Worm (Caenorhabditis elegans): Measurements from ENCODE around the gene C09E7.7.

Gene C09E7.7

DNA sequence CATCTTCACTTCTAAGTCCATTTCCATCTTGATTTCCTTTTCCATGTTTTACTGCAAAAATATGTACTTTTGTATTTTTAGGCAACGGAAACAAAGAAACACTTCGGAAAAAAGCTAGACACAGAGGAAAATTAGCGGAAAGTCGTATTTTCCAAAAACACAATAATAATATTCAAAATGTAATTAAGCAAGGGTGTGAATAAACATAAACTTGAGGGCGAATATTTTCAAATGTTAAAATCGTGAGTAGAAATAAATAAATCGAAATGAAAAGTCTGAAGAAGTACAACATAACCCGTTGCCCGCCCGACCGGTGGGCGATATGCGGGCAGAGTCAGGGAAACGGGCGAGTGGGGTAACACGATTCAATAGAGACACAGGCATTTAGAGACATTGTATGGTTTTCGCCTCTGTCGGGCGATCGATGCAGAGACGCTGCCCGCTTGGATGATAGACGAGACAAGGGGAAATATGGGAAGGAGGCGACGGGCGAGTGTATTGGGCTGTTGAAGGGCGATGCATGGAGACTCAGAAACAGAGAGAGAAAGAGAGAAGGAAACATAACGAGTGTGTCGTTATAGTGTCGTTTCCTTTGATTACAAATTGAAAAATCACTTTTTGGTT lies 14.0 kb downstream of the C09E7.7 start, which contains the start of gene C09E7.4:
TSS of gene C09E7.4 (minus strand) at position 51 of the 624 bp plus-strand sequence.
- peak; percentile 22 for TF ChIP-seq lin-11 (tag; optimal IDR thresholded peaks at IDR 0.05)
- TF ChIP-seq gmeb-1 (tag; optimal IDR thresholded peaks at IDR 0.05), result no peak
- TF ChIP-seq unc-55 (GFP tag; optimal IDR thresholded peaks at IDR 0.05), result peak; percentile 53
- no peak for TF ChIP-seq nhr-10 (tag; optimal IDR thresholded peaks at IDR 0.05)
- TF ChIP-seq blmp-1 (tag; optimal IDR thresholded peaks at IDR 0.05; ENCODE audit: insufficient read depth), result no peak
- TF ChIP-seq nhr-77 (tag; optimal IDR thresholded peaks at IDR 0.05), result no peak
- peak; percentile 20 for TF ChIP-seq crh-2 (tag; optimal IDR thresholded peaks at IDR 0.05)
- no peak for TF ChIP-seq unc-62 (GFP tag; optimal IDR thresholded peaks at IDR 0.05)
- no peak for TF ChIP-seq ama-1 (optimal IDR thresholded peaks at IDR 0.05)
- TF ChIP-seq lin-13 (GFP tag; optimal IDR thresholded peaks at IDR 0.05), result no peak
- no peak for TF ChIP-seq skn-1 (tag; optimal IDR thresholded peaks at IDR 0.05)
- TF ChIP-seq ztf-4 (tag; optimal IDR thresholded peaks at IDR 0.05), result no peak
- no peak for TF ChIP-seq elt-1 (tag; optimal IDR thresholded peaks at IDR 0.05)
- peak; percentile 66 for TF ChIP-seq nhr-129 (tag; optimal IDR thresholded peaks at IDR 0.05)
- TF ChIP-seq ztf-1 (GFP tag; conservative IDR thresholded peaks at IDR 0.05), result no peak
- TF ChIP-seq sma-3 (GFP tag; optimal IDR thresholded peaks at IDR 0.05), result no peak
- TF ChIP-seq snpc-4 (tag; optimal IDR thresholded peaks at IDR 0.05), result no peak
- TF ChIP-seq nhr-25 (tag; optimal IDR thresholded peaks at IDR 0.05), result no peak
- TF ChIP-seq F13H6.1 (tag; optimal IDR thresholded peaks at IDR 0.05), result peak; percentile 45
- peak; percentile 51 for TF ChIP-seq C34F6.9 (tag; optimal IDR thresholded peaks at IDR 0.05)
- TF ChIP-seq sem-4 (tag; optimal IDR thresholded peaks at IDR 0.05), result peak; percentile 48

ce11 chrIII:6532647-6533046 lies 18.4 kb downstream of the C09E7.7 start, which contains the start of gene srxa-5:
srxa-5 (plus strand) TSS chrIII:6532947.
- TF ChIP-seq nhr-6 (tag; optimal IDR thresholded peaks at IDR 0.05) (no peak), skn-1 (tag; optimal IDR thresholded peaks at IDR 0.05) (no peak), elt-1 (tag; optimal IDR thresholded peaks at IDR 0.05) (no peak), sma-9 (GFP tag; optimal IDR thresholded peaks at IDR 0.05) (no peak), sma-9 (tag; optimal IDR thresholded peaks at IDR 0.05) (no peak), gmeb-1 (tag; optimal IDR thresholded peaks at IDR 0.05) (no peak), mbf-1 (tag; optimal IDR thresholded peaks at IDR 0.05) (no peak), ZK546.5 (tag; optimal IDR thresholded peaks at IDR 0.05) (no peak), fos-1 (tag; optimal IDR thresholded peaks at IDR 0.05) (no peak), C34F6.9 (tag; optimal IDR thresholded peaks at IDR 0.05) (no peak), nhr-77 (tag; optimal IDR thresholded peaks at IDR 0.05) (no peak), mab-5 (tag; optimal IDR thresholded peaks at IDR 0.05) (no peak), F13H6.1 (tag; optimal IDR thresholded peaks at IDR 0.05) (no peak), R02D3.7 (tag; optimal IDR thresholded peaks at IDR 0.05) (no peak), mdl-1 (tag; optimal IDR thresholded peaks at IDR 0.05) (no peak), ceh-16 (tag; optimal IDR thresholded peaks at IDR 0.05) (no peak)

DNA sequence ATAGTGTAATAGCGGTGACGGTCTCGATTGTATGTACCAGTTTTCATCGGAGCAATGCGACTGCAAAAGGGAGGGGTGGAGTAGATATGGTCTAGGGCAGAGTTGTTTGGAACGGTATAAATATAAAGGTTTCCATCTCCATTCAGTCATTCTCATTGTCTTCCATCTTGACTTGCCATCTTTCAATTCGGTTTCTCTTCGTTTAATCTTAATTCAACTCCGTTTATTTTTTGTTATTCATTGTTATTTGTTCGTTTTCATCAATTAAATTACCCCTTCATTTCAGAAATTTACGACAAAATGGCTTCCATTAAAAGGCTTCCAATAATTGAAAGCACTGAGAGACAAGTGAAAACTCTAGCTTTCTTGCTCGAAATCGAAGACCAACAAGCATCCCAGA lies 19.9 kb downstream of the C09E7.7 start, which contains the start of gene C09E7.11:
TSS of gene C09E7.11 (plus strand) at position 301 of the 400 bp plus-strand sequence.
- TF ChIP-seq ztf-1 (GFP tag; conservative IDR thresholded peaks at IDR 0.05), result no peak

DNA sequence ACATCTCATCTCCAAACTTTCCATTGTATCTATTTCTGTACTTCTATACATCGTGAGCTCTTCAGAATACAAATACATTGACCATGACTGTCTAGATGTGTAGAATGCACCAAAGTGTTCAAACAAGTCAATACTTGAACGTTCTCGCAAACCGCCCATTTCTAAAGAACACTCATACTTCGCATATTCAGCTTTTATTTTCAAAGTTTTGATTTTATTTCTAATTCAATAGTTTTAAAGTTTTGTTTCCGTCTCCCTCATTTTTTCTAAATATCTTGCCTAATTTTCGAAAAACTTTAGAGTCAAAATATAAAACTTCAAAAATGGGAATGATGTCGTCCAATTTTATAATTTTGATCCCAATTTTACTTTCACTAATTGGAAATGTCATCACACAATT lies 23.1 kb downstream of the C09E7.7 start, which contains the start of gene pqn-10:
TSS of gene pqn-10 (plus strand) at position 301 of the 400 bp plus-strand sequence.
- no peak for TF ChIP-seq snpc-4 (tag; optimal IDR thresholded peaks at IDR 0.05)
- TF ChIP-seq F13H6.1 (tag; optimal IDR thresholded peaks at IDR 0.05), result no peak
- TF ChIP-seq nhr-21 (tag; optimal IDR thresholded peaks at IDR 0.05), result no peak
- TF ChIP-seq mdl-1 (tag; optimal IDR thresholded peaks at IDR 0.05), result no peak
- TF ChIP-seq ama-1 (optimal IDR thresholded peaks at IDR 0.05), result no peak
- no peak for TF ChIP-seq gmeb-1 (tag; optimal IDR thresholded peaks at IDR 0.05)

DNA sequence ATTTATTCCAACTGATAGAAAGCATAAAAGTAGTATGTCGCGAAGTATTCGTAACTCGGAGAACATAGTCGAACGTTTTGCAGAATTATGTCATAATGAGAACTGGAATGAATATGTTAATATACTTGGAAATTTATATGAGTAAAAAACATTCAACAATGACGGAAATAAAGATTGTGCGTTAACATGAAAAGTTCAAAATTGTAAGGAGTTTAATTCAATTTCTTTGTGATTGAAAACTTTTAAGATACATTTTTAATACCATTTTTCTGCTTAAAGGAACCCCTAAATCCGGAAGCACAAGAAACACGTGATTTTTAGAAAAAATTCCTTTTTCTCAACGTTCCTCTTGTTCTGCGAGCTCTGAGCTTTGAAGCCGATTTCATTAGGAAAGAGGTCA lies 25.5 kb downstream of the C09E7.7 start, which contains the start of gene oig-1:
TSS of gene oig-1 (minus strand) at position 101 of the 400 bp plus-strand sequence.
- TF ChIP-seq dmd-4 (tag; optimal IDR thresholded peaks at IDR 0.05) (no peak), lin-11 (tag; optimal IDR thresholded peaks at IDR 0.05) (no peak), mdl-1 (tag; optimal IDR thresholded peaks at IDR 0.05) (no peak), Y55F3AM.14 (GFP tag; optimal IDR thresholded peaks at IDR 0.05) (no peak), crh-2 (tag; optimal IDR thresholded peaks at IDR 0.05) (no peak)
